Fruit fly (Drosophila melanogaster): ENCODE data around the gene CG15533.

CG15533 gene

DNA sequence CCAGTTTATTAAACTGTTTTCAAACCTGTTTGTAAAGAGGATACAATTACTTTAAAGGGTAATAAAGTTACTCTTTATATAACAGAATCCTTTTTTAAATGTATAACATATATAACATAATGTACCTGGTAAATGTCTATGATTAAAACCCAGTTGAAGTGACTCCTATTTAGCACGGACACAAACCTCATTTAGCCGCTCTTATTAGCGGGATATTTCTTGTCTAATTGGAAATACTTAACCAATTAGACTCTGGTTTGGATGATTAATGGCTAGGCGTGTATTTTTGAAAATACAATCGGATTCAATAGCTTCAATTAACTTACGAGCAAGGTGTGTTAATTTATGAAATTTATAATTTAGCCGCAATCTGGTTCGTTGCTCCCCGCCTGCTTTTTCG lies 38.4 kb downstream of the CG15533 start (continued):
- TF ChIP-seq Xbp1 (GFP tag; optimal IDR thresholded peaks at IDR 0.05), result no peak
- TF ChIP-seq Lim3 (GFP tag; IDR thresholded peaks at IDR 0.05), result no peak
- no peak for TF ChIP-seq CG32532 (GFP tag; IDR thresholded peaks at IDR 0.05)
- no peak for TF ChIP-seq CG30431 (GFP tag; optimal IDR thresholded peaks at IDR 0.05)
- TF ChIP-seq CG4617 (GFP tag; optimal IDR thresholded peaks at IDR 0.05; ENCODE audit: borderline replicate concordance), result no peak
- no peak for TF ChIP-seq corto (GFP tag; optimal IDR thresholded peaks at IDR 0.05)
- peak; percentile 44 for TF ChIP-seq sens (GFP tag)
- TF ChIP-seq Opbp (GFP tag; IDR thresholded peaks at IDR 0.05; ENCODE audit: partially characterized antibody), result no peak
- TF ChIP-seq Max (GFP tag; optimal IDR thresholded peaks at IDR 0.05), result no peak
- TF ChIP-seq dm (GFP tag; optimal IDR thresholded peaks at IDR 0.05), result no peak
- no peak for TF ChIP-seq HmgZ (tag; optimal IDR thresholded peaks at IDR 0.05)
- TF ChIP-seq insv (GFP tag; optimal IDR thresholded peaks at IDR 0.05), result peak; percentile 100
- TF ChIP-seq Hand (GFP tag; optimal IDR thresholded peaks at IDR 0.05), result no peak
- no peak for TF ChIP-seq CG33557 (GFP tag; optimal IDR thresholded peaks at IDR 0.05)
- TF ChIP-seq CG13775 (GFP tag; optimal IDR thresholded peaks at IDR 0.05), result no peak
- peak; percentile 27 for TF ChIP-seq trem (tag; optimal IDR thresholded peaks at IDR 0.05)
- no peak for TF ChIP-seq CG13624 (GFP tag; optimal IDR thresholded peaks at IDR 0.05)
- TF ChIP-seq nom (GFP tag; optimal IDR thresholded peaks at IDR 0.05), result no peak
- peak; percentile 91 for TF ChIP-seq zen (tag; optimal IDR thresholded peaks at IDR 0.05)
- TF ChIP-seq CG7963 (GFP tag; IDR thresholded peaks at IDR 0.05; ENCODE audit: partially characterized antibody), result no peak
- TF ChIP-seq Oli (tag; optimal IDR thresholded peaks at IDR 0.05), result no peak
- no peak for TF ChIP-seq ewg (GFP tag; optimal IDR thresholded peaks at IDR 0.05)
- no peak for TF ChIP-seq HmgD (GFP tag; optimal IDR thresholded peaks at IDR 0.05)
- no peak for TF ChIP-seq CG3065 (GFP tag; optimal IDR thresholded peaks at IDR 0.05)
- TF ChIP-seq stwl (tag; optimal IDR thresholded peaks at IDR 0.05), result peak; percentile 29
- no peak for TF ChIP-seq Fer2 (tag; optimal IDR thresholded peaks at IDR 0.05)
- TF ChIP-seq Side (GFP tag; optimal IDR thresholded peaks at IDR 0.05), result no peak
- TF ChIP-seq CTCF (GFP tag; optimal IDR thresholded peaks at IDR 0.05), result peak; percentile 54
- no peak for TF ChIP-seq Hmr (GFP tag; optimal IDR thresholded peaks at IDR 0.05)
- TF ChIP-seq pita (GFP tag; optimal IDR thresholded peaks at IDR 0.05), result peak; percentile 78
- peak in 1 of 2 experiments; percentile 36 for TF ChIP-seq tll (GFP tag; optimal IDR thresholded peaks at IDR 0.05)
- no peak for TF ChIP-seq grn (GFP tag; optimal IDR thresholded peaks at IDR 0.05)
- TF ChIP-seq rib (GFP tag; IDR thresholded peaks at IDR 0.05), result no peak

dm6 chr3R:30470690-30471089 lies 42.1 kb downstream of the CG15533 start:
- TF ChIP-seq tap (tag; optimal IDR thresholded peaks at IDR 0.05) (no peak), CG3726 (GFP tag; IDR thresholded peaks at IDR 0.05) (no peak), pho (GFP tag; optimal IDR thresholded peaks at IDR 0.05) (no peak), dimm (GFP tag; IDR thresholded peaks at IDR 0.05) (no peak), CG17568 (GFP tag; optimal IDR thresholded peaks at IDR 0.05) (no peak), ro (GFP tag; IDR thresholded peaks at IDR 0.05) (no peak)

DNA sequence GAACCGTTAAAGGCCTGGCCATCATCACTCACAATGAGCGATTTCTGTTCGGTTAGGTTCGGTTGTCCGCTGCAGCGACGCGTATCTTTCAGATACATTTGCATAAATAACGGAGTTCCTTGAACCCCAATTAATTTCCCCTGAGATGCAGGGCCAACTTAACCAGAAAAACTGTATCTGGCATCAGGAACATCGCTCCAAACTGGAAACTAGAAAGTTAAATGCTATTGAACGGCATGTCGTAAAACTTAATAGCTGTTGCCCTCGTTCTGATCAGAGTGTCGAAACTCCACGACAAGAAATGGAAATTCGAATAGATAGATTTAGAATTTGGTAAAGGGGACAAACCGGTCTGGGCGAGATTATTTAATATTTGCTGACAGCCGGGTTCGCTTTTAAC lies 43.7 kb downstream of the CG15533 start:
- TF ChIP-seq Sox100B (GFP tag; optimal IDR thresholded peaks at IDR 0.05), result no peak
- no peak for TF ChIP-seq BtbVII (GFP tag; optimal IDR thresholded peaks at IDR 0.05)
- peak; percentile 46 for TF ChIP-seq Blimp-1 (GFP tag; optimal IDR thresholded peaks at IDR 0.05)
- no peak for TF ChIP-seq Drgx (GFP tag; IDR thresholded peaks at IDR 0.05)
- TF ChIP-seq CG10979 (tag; optimal IDR thresholded peaks at IDR 0.05), result no peak
- peak; percentile 62 for TF ChIP-seq kni (GFP tag; optimal IDR thresholded peaks at IDR 0.05)
- peak; percentile 50 for TF ChIP-seq CG12769 (tag; optimal IDR thresholded peaks at IDR 0.05)
- no peak for TF ChIP-seq dpn (GFP tag; optimal IDR thresholded peaks at IDR 0.05)
- peak; percentile 12; the same call in 1 of the 2 replicates for TF ChIP-seq Awh (GFP tag; IDR thresholded peaks at IDR 0.05)
- no peak for TF ChIP-seq CG17829 (tag; optimal IDR thresholded peaks at IDR 0.05)
- TF ChIP-seq abd-A (tag; optimal IDR thresholded peaks at IDR 0.05), result peak; percentile 81
- no peak for TF ChIP-seq CG17328 (GFP tag; IDR thresholded peaks at IDR 0.05)
- TF ChIP-seq fd96Cb (tag; optimal IDR thresholded peaks at IDR 0.05), result no peak

Data from whole organism, embryonic.